Fruit fly (Drosophila melanogaster): ENCODE data around the gene CG34299.

CG34299 gene

dm6 chr3R:30277700-30278099, 28.3 kb downstream of the CG34299 start, which contains the start of gene heca (continued):
- TF ChIP-seq CG2678 (tag; optimal IDR thresholded peaks at IDR 0.05) (no peak), Dbx (GFP tag; IDR thresholded peaks at IDR 0.05) (no peak), CG11504 (tag; optimal IDR thresholded peaks at IDR 0.05) (no peak), CG10462 (GFP tag; optimal IDR thresholded peaks at IDR 0.05) (no peak), CG10209 (GFP tag; optimal IDR thresholded peaks at IDR 0.05) (no peak), Blimp-1 (GFP tag; optimal IDR thresholded peaks at IDR 0.05) (peak; percentile 80), seq (GFP tag; IDR thresholded peaks at IDR 0.05) (peak; percentile 51; the same call in 1 of the 2 replicates), Drgx (GFP tag; IDR thresholded peaks at IDR 0.05) (0 out of 2 replicates have a peak, but pooled peaks have one; percentile 18), CG2120 (GFP tag; optimal IDR thresholded peaks at IDR 0.05) (no peak), bbx (GFP tag; IDR thresholded peaks at IDR 0.05; ENCODE audit: partially characterized antibody) (peak; percentile 43; the same call in 1 of the 2 replicates), Nf-YC (tag; optimal IDR thresholded peaks at IDR 0.05) (peak; percentile 93), CG10543 (GFP tag; optimal IDR thresholded peaks at IDR 0.05) (no peak), hbn (GFP tag; IDR thresholded peaks at IDR 0.05; ENCODE audit: partially characterized antibody) (no peak), Nf-YB (GFP tag; optimal IDR thresholded peaks at IDR 0.05) (peak; percentile 94), chinmo (GFP tag; IDR thresholded peaks at IDR 0.05; ENCODE audit: partially characterized antibody) (peak; percentile 75; the same call in 1 of the 4 replicates), insv (GFP tag; optimal IDR thresholded peaks at IDR 0.05) (no peak), grau (tag; optimal IDR thresholded peaks at IDR 0.05) (no peak), CG6175 (GFP tag; IDR thresholded peaks at IDR 0.05) (no peak), sob (GFP tag; IDR thresholded peaks at IDR 0.05) (0 out of 2 replicates have a peak, but pooled peaks have one; percentile 24), slbo (GFP tag; IDR thresholded peaks at IDR 0.05) (no peak), Rfx (GFP tag; IDR thresholded peaks at IDR 0.05) (peak; percentile 29; the same call in 1 of the 2 replicates), CG42726 (GFP tag; IDR thresholded peaks at IDR 0.05; ENCODE audit: partially characterized antibody) (no peak), CG11695 (GFP tag; IDR thresholded peaks at IDR 0.05) (0 out of 3 replicates have a peak, but pooled peaks have one; percentile 13), CG8089 (GFP tag; optimal IDR thresholded peaks at IDR 0.05) (no peak), CG4360 (GFP tag; IDR thresholded peaks at IDR 0.05) (peak; percentile 42; the same call in 1 of the 2 replicates), CG13287 (GFP tag; IDR thresholded peaks at IDR 0.05; ENCODE audit: partially characterized antibody) (peak; percentile 38; the same call in 1 of the 2 replicates)

dm6 chr3R:30280312-30280711, 30.9 kb downstream of the CG34299 start:
- TF ChIP-seq Atf6 (GFP tag; IDR thresholded peaks at IDR 0.05) (peak; percentile 37; the same call in 1 of the 2 replicates), jing (GFP tag; optimal IDR thresholded peaks at IDR 0.05) (no peak), CG11560 (tag; IDR thresholded peaks at IDR 0.05) (no peak), CG31224 (GFP tag; IDR thresholded peaks at IDR 0.05) (0 out of 2 replicates have a peak, but pooled peaks have one; percentile 8), BtbVII (GFP tag; optimal IDR thresholded peaks at IDR 0.05) (peak; percentile 22), oc (tag; optimal IDR thresholded peaks at IDR 0.05) (no peak), CG30431 (GFP tag; optimal IDR thresholded peaks at IDR 0.05) (no peak), dati (GFP tag; IDR thresholded peaks at IDR 0.05) (peak; percentile 6; the same call in 1 of the 2 replicates), croc (GFP tag; conservative IDR thresholded peaks at IDR 0.05) (no peak), dmrt99B (tag; optimal IDR thresholded peaks at IDR 0.05) (peak; percentile 11), CG32532 (GFP tag; IDR thresholded peaks at IDR 0.05) (peak; percentile 60), CG12391 (tag; optimal IDR thresholded peaks at IDR 0.05) (peak; percentile 8), CG2120 (GFP tag; optimal IDR thresholded peaks at IDR 0.05) (peak; percentile 55), CG10565 (GFP tag; optimal IDR thresholded peaks at IDR 0.05) (no peak), vfl (GFP tag; optimal IDR thresholded peaks at IDR 0.05) (no peak), NC2α (GFP tag; optimal IDR thresholded peaks at IDR 0.05) (no peak), dysf (GFP tag; IDR thresholded peaks at IDR 0.05) (0 out of 3 replicates have a peak, but pooled peaks have one; percentile 15), Optix (GFP tag; IDR thresholded peaks at IDR 0.05) (0 out of 3 replicates have a peak, but pooled peaks have one; percentile 8), Dip3 (GFP tag; optimal IDR thresholded peaks at IDR 0.05) (peak; percentile 27), CG3847 (GFP tag; IDR thresholded peaks at IDR 0.05) (no peak), fd64A (GFP tag; optimal IDR thresholded peaks at IDR 0.05) (no peak), NfI (GFP tag; optimal IDR thresholded peaks at IDR 0.05) (peak; percentile 5), cwo (GFP tag; optimal IDR thresholded peaks at IDR 0.05) (no peak), Med (GFP tag) (peak; percentile 89), CG18011 (GFP tag; optimal IDR thresholded peaks at IDR 0.05) (no peak)

Data from whole organism, embryonic.